Worm (Caenorhabditis elegans) whole organism, L4 larva: Measurements from ENCODE around the gene mup-2.

ENCODE experiments used
- D1046.2 ChIP-seq: fragments of 200-800 bp; sonication (Bioruptor generic); IDR thresholded peaks from 2 replicates; pipeline ENCODE4 v1.3.6; 2022; ENCODE audit warnings: missing genetic modification characterization, missing compliant biosample characterization
- R02D3.7 ChIP-seq: fragments of 150-350 bp; sonication (generic microtip); optimal IDR thresholded peaks from 3 replicates; lab custom pipeline; 2014; ENCODE audit warnings: missing biosample characterization, missing genetic modification characterization
- T20F7.1 ChIP-seq: fragments of 200-800 bp; sonication (Bioruptor generic); optimal IDR thresholded peaks from 2 replicates; lab custom pipeline; 2018; ENCODE audit warnings: mild to moderate bottlenecking, missing genetic modification characterization, missing compliant biosample characterization
- Y5F2A.4 ChIP-seq: fragments of 200-800 bp; sonication (Bioruptor generic); optimal IDR thresholded peaks from 2 replicates; lab custom pipeline; 2018; ENCODE audit warnings: mild to moderate bottlenecking, missing genetic modification characterization, missing compliant biosample characterization
- ZK337.2 ChIP-seq: fragments of 200-800 bp; sonication (Bioruptor generic); IDR thresholded peaks from 2 replicates; pipeline ENCODE4 v1.3.6; 2022; ENCODE audit warnings: missing genetic modification reagents, missing genetic modification characterization, missing compliant biosample characterization
- ZK546.5 ChIP-seq, 2 experiments: sonication (generic microtip); optimal IDR thresholded peaks; 2 replicates each; lab custom pipeline; 2017; ENCODE audit warnings: missing biosample characterization in 2 of 2, missing genetic modification characterization in 2 of 2
- aha-1 ChIP-seq: fragments of 150-350 bp; peaks from one replicate; lab custom pipeline; 2014; ENCODE audit warnings: missing biosample characterization, missing genetic modification characterization
- arid-1 ChIP-seq: fragments of 200-800 bp; sonication (Bioruptor generic); conservative IDR thresholded peaks from 2 replicates; pipeline ENCODE4 v1.3.6; 2022; ENCODE audit warnings: missing genetic modification reagents, missing genetic modification characterization, missing compliant biosample characterization
- ceh-20 ChIP-seq: fragments of 200-800 bp; sonication (Bioruptor generic); IDR thresholded peaks from 2 replicates; pipeline ENCODE4 v1.3.6; 2022; ENCODE audit warnings: missing genetic modification reagents, missing genetic modification characterization, missing compliant biosample characterization
- ces-1 ChIP-seq: fragments of 150-350 bp; sonication (generic microtip); optimal IDR thresholded peaks from 4 replicates; lab custom pipeline; 2014; ENCODE audit warnings: missing biosample characterization, missing genetic modification reagents, missing genetic modification characterization
- daf-19 ChIP-seq: fragments of 200-800 bp; sonication (Bioruptor generic); conservative IDR thresholded peaks from 2 replicates; pipeline ENCODE4 v1.3.6; 2022; ENCODE audit warnings: missing genetic modification characterization, missing compliant biosample characterization
- dmd-8 ChIP-seq: fragments of 200-800 bp; sonication (Bioruptor generic); IDR thresholded peaks from 2 replicates; pipeline ENCODE4 v1.3.6; 2022; ENCODE audit warnings: missing genetic modification characterization, missing compliant biosample characterization
- dmd-9 ChIP-seq: fragments of 200-800 bp; sonication (Bioruptor generic); IDR thresholded peaks from 2 replicates; pipeline ENCODE4 v1.3.6; 2022; ENCODE audit warnings: missing genetic modification reagents, missing genetic modification characterization, missing compliant biosample characterization
- dpl-1 ChIP-seq: fragments of 150-350 bp; optimal IDR thresholded peaks from 2 replicates; lab custom pipeline; 2014; ENCODE audit warnings: missing biosample characterization, missing genetic modification reagents, missing genetic modification characterization
- egl-43 ChIP-seq: fragments of 200-800 bp; sonication (Bioruptor generic); IDR thresholded peaks from 2 replicates; pipeline ENCODE4 v1.3.6; 2022; ENCODE audit warnings: missing genetic modification reagents, missing genetic modification characterization, missing compliant biosample characterization
- fkh-10 ChIP-seq: fragments of 150-350 bp; optimal IDR thresholded peaks from 2 replicates; lab custom pipeline; 2014; ENCODE audit warnings: missing biosample characterization, missing genetic modification reagents, missing genetic modification characterization
- hif-1 ChIP-seq, 2 experiments: sonication (generic microtip); optimal IDR thresholded peaks; 2 replicates each; lab custom pipeline; 2016 to 2017; ENCODE audit warnings: missing compliant biosample characterization in 2 of 2, missing genetic modification characterization in 2 of 2, missing genetic modification reagents in 2 of 2, missing genotype in 2 of 2, mild to moderate bottlenecking in 1 of 2
- hlh-30 ChIP-seq: sonication (generic microtip); optimal IDR thresholded peaks from 2 replicates; lab custom pipeline; 2017; ENCODE audit warnings: antibody characterized with exemption, mild to moderate bottlenecking, missing genetic modification characterization, missing compliant biosample characterization; ENCODE audit not compliant: insufficient read depth
- jun-1 ChIP-seq: fragments of 150-350 bp; optimal IDR thresholded peaks from 2 replicates; lab custom pipeline; 2014; ENCODE audit warnings: missing biosample characterization, missing genetic modification reagents, missing genetic modification characterization
- lim-7 ChIP-seq: fragments of 200-800 bp; sonication (Bioruptor generic); IDR thresholded peaks from 2 replicates; pipeline ENCODE4 v1.3.6; 2022; ENCODE audit warnings: missing genetic modification characterization, missing compliant biosample characterization
- lin-29 ChIP-seq: fragments of 200-800 bp; sonication (Bioruptor generic); IDR thresholded peaks from 2 replicates; pipeline ENCODE4 v1.3.6; 2022; ENCODE audit warnings: missing genetic modification reagents, missing genetic modification characterization, missing compliant biosample characterization
- lir-3 ChIP-seq: sonication (generic microtip); optimal IDR thresholded peaks from 2 replicates; lab custom pipeline; 2016; ENCODE audit warnings: mild to moderate bottlenecking, missing genetic modification characterization, missing compliant biosample characterization
- lsy-2 ChIP-seq, 2 experiments: fragments of 150-350 bp in 1 of 2; sonication (generic microtip) in 1 of 2; optimal IDR thresholded peaks; 2 replicates each; lab custom pipeline; 2014 to 2017; ENCODE audit warnings: missing biosample characterization in 2 of 2, missing genetic modification characterization in 2 of 2
- madf-9 ChIP-seq: fragments of 200-800 bp; sonication (Bioruptor generic); conservative IDR thresholded peaks from 2 replicates; pipeline ENCODE4 v1.3.6; 2022; ENCODE audit warnings: missing genetic modification reagents, missing genetic modification characterization, missing compliant biosample characterization
- mdl-1 ChIP-seq, 2 experiments: fragments of 150-350 bp in 1 of 2; sonication (generic microtip) in 1 of 2; optimal IDR thresholded peaks; 2 replicates each; lab custom pipeline; 2014 to 2017; ENCODE audit warnings: missing biosample characterization in 2 of 2, missing genetic modification characterization in 2 of 2
- mep-1 ChIP-seq: fragments of 150-350 bp; sonication (generic microtip); optimal IDR thresholded peaks from 3 replicates; lab custom pipeline; 2014; ENCODE audit warnings: missing biosample characterization, missing genetic modification characterization
- mes-2 ChIP-seq: sonication (generic microtip); optimal IDR thresholded peaks from 2 replicates; lab custom pipeline; 2016; ENCODE audit warnings: missing genotype, mild to moderate bottlenecking, missing genetic modification characterization, missing compliant biosample characterization; ENCODE audit not compliant: poor library complexity, severe bottlenecking
- nhr-102 ChIP-seq: sonication (generic microtip); optimal IDR thresholded peaks from 2 replicates; lab custom pipeline; 2016; ENCODE audit warnings: mild to moderate bottlenecking, missing genetic modification characterization, moderate library complexity, missing compliant biosample characterization
- nhr-41 ChIP-seq: fragments of 200-800 bp; sonication (Bioruptor generic); IDR thresholded peaks from 2 replicates; pipeline ENCODE4 v1.3.6; 2022; ENCODE audit warnings: missing genetic modification reagents, missing genetic modification characterization, missing compliant biosample characterization
- nhr-42 ChIP-seq: fragments of 200-800 bp; sonication (Bioruptor generic); IDR thresholded peaks from 2 replicates; pipeline ENCODE4 v1.3.6; 2022; ENCODE audit warnings: missing genetic modification characterization, missing compliant biosample characterization
- nhr-6 ChIP-seq: fragments of 150-350 bp; optimal IDR thresholded peaks from 2 replicates; lab custom pipeline; 2014; ENCODE audit warnings: missing biosample characterization, missing genetic modification characterization
- nhr-76 ChIP-seq: fragments of 150-350 bp; optimal IDR thresholded peaks from 2 replicates; lab custom pipeline; 2014; ENCODE audit warnings: missing biosample characterization, missing genetic modification characterization
- nhr-77 ChIP-seq: fragments of 150-350 bp; optimal IDR thresholded peaks from 2 replicates; lab custom pipeline; 2014; ENCODE audit warnings: missing biosample characterization, missing genetic modification characterization
- php-3 ChIP-seq: fragments of 200-800 bp; sonication (Bioruptor generic); IDR thresholded peaks from 2 replicates; pipeline ENCODE4 v1.3.6; 2022; ENCODE audit warnings: missing genetic modification reagents, missing genetic modification characterization, missing compliant biosample characterization
- rbr-2 ChIP-seq: sonication (generic microtip); optimal IDR thresholded peaks from 2 replicates; lab custom pipeline; 2016; ENCODE audit warnings: missing genotype, missing genetic modification characterization, missing compliant biosample characterization
- saeg-2 ChIP-seq: fragments of 200-800 bp; sonication (Bioruptor generic); IDR thresholded peaks from 2 replicates; pipeline ENCODE4 v1.3.6; 2022; ENCODE audit warnings: missing genetic modification reagents, missing genetic modification characterization, missing compliant biosample characterization
- set-16 ChIP-seq: fragments of 200-800 bp; sonication (Bioruptor generic); IDR thresholded peaks from 2 replicates; pipeline ENCODE4 v1.3.6; 2022; ENCODE audit warnings: missing genetic modification reagents, missing genetic modification characterization, missing compliant biosample characterization
- tra-1 ChIP-seq: fragments of 200-800 bp; sonication (Bioruptor generic); IDR thresholded peaks from 2 replicates; pipeline ENCODE4 v1.3.6; 2022; ENCODE audit warnings: missing genetic modification reagents, missing genetic modification characterization, missing compliant biosample characterization
- unc-62 ChIP-seq, 3 experiments: fragments of 150-350 bp in 1 of 3; sonication (generic microtip); optimal IDR thresholded peaks in 2 of 3; peaks in 1 of 3; 1 replicate in 1 of 3; 2 replicates in 2 of 3; lab custom pipeline; 2014 to 2017; ENCODE audit warnings: missing biosample characterization in 3 of 3, missing genetic modification characterization in 3 of 3, missing genetic modification reagents in 3 of 3, missing genotype in 1 of 3
- vab-7 ChIP-seq: fragments of 200-800 bp; sonication (Bioruptor generic); IDR thresholded peaks from 2 replicates; pipeline ENCODE4 v1.3.6; 2022; ENCODE audit warnings: missing genetic modification reagents, missing genetic modification characterization, missing compliant biosample characterization
- zfp-2 ChIP-seq: sonication (generic microtip); optimal IDR thresholded peaks from 2 replicates; lab custom pipeline; 2016; ENCODE audit warnings: mild to moderate bottlenecking, missing genetic modification characterization, missing compliant biosample characterization
- zfp-3 ChIP-seq: fragments of 200-800 bp; sonication (Bioruptor generic); conservative IDR thresholded peaks from 2 replicates; pipeline ENCODE4 v1.3.6; 2022; ENCODE audit warnings: missing genetic modification reagents, missing genetic modification characterization, missing compliant biosample characterization
- zip-2 ChIP-seq: fragments of 150-350 bp; optimal IDR thresholded peaks from 2 replicates; lab custom pipeline; 2014; ENCODE audit warnings: missing biosample characterization, missing genetic modification characterization

The mup-2 gene

ce11 chrX:6455157-6455556 lies 45.1 kb upstream of the mup-2 start, which contains the start of gene nas-33:
Gene nas-33, minus strand, starts transcription at chrX:6455257.
- TF ChIP-seq zfp-2 (tag; lab: Kevin White, UChicago) (no peak), mdl-1 (tag; optimal IDR thresholded peaks at IDR 0.05; lab: Kevin White, UChicago) (no peak), dmd-8 (GFP tag; lab: Robert Waterston, UW) (no peak), dpl-1 (GFP tag; lab: Kevin White, UChicago) (no peak), ceh-20 (GFP tag; lab: Robert Waterston, UW) (no peak), ZK337.2 (GFP tag; lab: Robert Waterston, UW) (no peak), fkh-10 (GFP tag; lab: Kevin White, UChicago) (no peak), set-16 (no peak), lir-3 (tag; lab: Kevin White, UChicago) (no peak), D1046.2 (GFP tag; lab: Robert Waterston, UW) (no peak), hlh-30 (no peak), jun-1 (tag; lab: Kevin White, UChicago) (no peak), tra-1 (GFP tag; lab: Robert Waterston, UW) (no peak), php-3 (GFP tag; lab: Robert Waterston, UW) (no peak), ces-1 (GFP tag; lab: Kevin White, UChicago) (no peak), unc-62 (GFP tag; optimal IDR thresholded peaks at IDR 0.05 in 1 of 2; lab: Kevin White, UChicago) (no peak), unc-62 (tag; optimal IDR thresholded peaks at IDR 0.05; lab: Kevin White, UChicago) (no peak), rbr-2 (tag; lab: Kevin White, UChicago) (no peak)

- TF ChIP-seq hif-1 (tag; optimal IDR thresholded peaks at IDR 0.05; lab: Kevin White, UChicago) (no peak), D1046.2 (GFP tag; lab: Robert Waterston, UW) (no peak), unc-62 (GFP tag; optimal IDR thresholded peaks at IDR 0.05 in 1 of 2; lab: Kevin White, UChicago) (peak in 1 of 2 experiments; percentile 13), unc-62 (tag; optimal IDR thresholded peaks at IDR 0.05; lab: Kevin White, UChicago) (no peak), ZK546.5 (tag; optimal IDR thresholded peaks at IDR 0.05; lab: Kevin White, UChicago) (no peak), Y5F2A.4 (GFP tag; lab: Kevin White, UChicago) (no peak), ZK337.2 (GFP tag; lab: Robert Waterston, UW) (no peak), mes-2 (tag; lab: Kevin White, UChicago) (no peak)
Observed at ce11 chrX:6450839-6451491, 40.9 kb upstream of the mup-2 start, which contains the start of the genes grl-6 and K10C2.6. Gene grl-6, minus strand, starts transcription at chrX:6450939. Gene K10C2.6, plus strand, starts transcription at chrX:6451441.

ce11 chrX:6448866-6449400 lies 38.9 kb upstream of the mup-2 start, which contains the start of gene fah-1:
Gene fah-1, minus strand, starts transcription at chrX:6448916.
- TF ChIP-seq egl-43: no peak
- TF ChIP-seq vab-7 (GFP tag; lab: Robert Waterston, UW): no peak
- no peak for TF ChIP-seq madf-9 (GFP tag; lab: Robert Waterston, UW)
- no peak for TF ChIP-seq ZK546.5 (tag; optimal IDR thresholded peaks at IDR 0.05; lab: Kevin White, UChicago)
- no peak for TF ChIP-seq lir-3 (tag; lab: Kevin White, UChicago)
- peak; percentile 31 for TF ChIP-seq nhr-77
- no peak for TF ChIP-seq nhr-76
- TF ChIP-seq zfp-3: no peak
- TF ChIP-seq arid-1 (GFP tag; lab: Robert Waterston, UW): no peak
- no peak for TF ChIP-seq daf-19 (GFP tag; lab: Robert Waterston, UW)
- TF ChIP-seq lim-7 (GFP tag; lab: Robert Waterston, UW): no peak
- TF ChIP-seq set-16: no peak
- TF ChIP-seq lsy-2 (tag; optimal IDR thresholded peaks at IDR 0.05; lab: Kevin White, UChicago): no peak
- TF ChIP-seq jun-1 (tag; lab: Kevin White, UChicago): no peak
- peak; percentile 68 for TF ChIP-seq hlh-30
- no peak for TF ChIP-seq R02D3.7 (tag; lab: Kevin White, UChicago)
- peak; percentile 47; the same call in 1 of the 2 replicates for TF ChIP-seq ceh-20 (GFP tag; lab: Robert Waterston, UW)
- TF ChIP-seq lin-29: no peak
- TF ChIP-seq nhr-41: no peak
- TF ChIP-seq nhr-42 (GFP tag; lab: Robert Waterston, UW): no peak
- no peak for TF ChIP-seq hif-1 (tag; optimal IDR thresholded peaks at IDR 0.05; lab: Kevin White, UChicago)
- TF ChIP-seq saeg-2 (GFP tag; lab: Robert Waterston, UW): no peak
- TF ChIP-seq zip-2: no peak
- TF ChIP-seq dmd-9 (GFP tag; lab: Robert Waterston, UW): no peak
- TF ChIP-seq nhr-102 (tag; lab: Kevin White, UChicago): peak; percentile 59
- no peak for TF ChIP-seq nhr-6
- TF ChIP-seq rbr-2 (tag; lab: Kevin White, UChicago): no peak
- TF ChIP-seq mes-2 (tag; lab: Kevin White, UChicago): no peak
- TF ChIP-seq T20F7.1 (GFP tag; lab: Kevin White, UChicago): peak; percentile 37
- TF ChIP-seq aha-1: peak; percentile 86
- TF ChIP-seq mep-1 (tag; lab: Kevin White, UChicago): peak; percentile 70
